Fruit fly (Drosophila melanogaster): Measurements from ENCODE around the gene ergic53.

ergic53 gene

dm6 chr3L:8549183-8549890 lies 14.6 kb downstream of the ergic53 start (continued):
- TF ChIP-seq slp2 (GFP tag; optimal IDR thresholded peaks at IDR 0.05) (peak; percentile 26), MBD-R2 (GFP tag; IDR thresholded peaks at IDR 0.05) (no peak; the same call in 1 of the 2 replicates), Xrp1 (GFP tag; IDR thresholded peaks at IDR 0.05) (peak; percentile 74), CG14710 (tag; optimal IDR thresholded peaks at IDR 0.05) (peak; percentile 69), NC2β (GFP tag; optimal IDR thresholded peaks at IDR 0.05) (no peak), fd102C (GFP tag; optimal IDR thresholded peaks at IDR 0.05) (peak; percentile 11), pnt (GFP tag; optimal IDR thresholded peaks at IDR 0.05) (peak; percentile 41), sr (GFP tag; IDR thresholded peaks at IDR 0.05) (no peak), p53 (GFP tag; optimal IDR thresholded peaks at IDR 0.05) (no peak), zen (tag; optimal IDR thresholded peaks at IDR 0.05) (peak; percentile 21), gsb (GFP tag; IDR thresholded peaks at IDR 0.05) (0 out of 2 replicates have a peak, but pooled peaks have one; percentile 7), ab (GFP tag; optimal IDR thresholded peaks at IDR 0.05) (no peak), CG10147 (GFP tag; optimal IDR thresholded peaks at IDR 0.05) (peak; percentile 15), Tbp (GFP tag; optimal IDR thresholded peaks at IDR 0.05) (no peak), CG12744 (GFP tag; optimal IDR thresholded peaks at IDR 0.05) (no peak), croc (GFP tag; conservative IDR thresholded peaks at IDR 0.05) (peak; percentile 48; the same call in 2 of the 3 replicates), HHEX (GFP tag; optimal IDR thresholded peaks at IDR 0.05) (peak; percentile 17), Lim3 (GFP tag; IDR thresholded peaks at IDR 0.05) (no peak), CG3407 (GFP tag; optimal IDR thresholded peaks at IDR 0.05) (peak; percentile 53), CG15073 (GFP tag; optimal IDR thresholded peaks at IDR 0.05) (no peak), dm (GFP tag; optimal IDR thresholded peaks at IDR 0.05) (no peak), gsb-n (tag; optimal IDR thresholded peaks at IDR 0.05) (peak; percentile 60), CG10959 (GFP tag; IDR thresholded peaks at IDR 0.05) (no peak), Max (GFP tag; optimal IDR thresholded peaks at IDR 0.05) (peak; percentile 32), fd64A (GFP tag; optimal IDR thresholded peaks at IDR 0.05) (peak; percentile 22), otp (GFP tag; IDR thresholded peaks at IDR 0.05) (peak; percentile 54; the same call in 1 of the 3 replicates), Dek (tag; optimal IDR thresholded peaks at IDR 0.05) (no peak), nerfin-1 (tag; optimal IDR thresholded peaks at IDR 0.05) (peak; percentile 31), exex (tag; optimal IDR thresholded peaks at IDR 0.05) (no peak), sens (GFP tag) (peak; percentile 95), gem (tag; optimal IDR thresholded peaks at IDR 0.05) (peak; percentile 76), nau (GFP tag; optimal IDR thresholded peaks at IDR 0.05) (peak; percentile 50), CG13296 (GFP tag; optimal IDR thresholded peaks at IDR 0.05) (peak; percentile 11), CG9932 (GFP tag; IDR thresholded peaks at IDR 0.05) (no peak), CG11696 (GFP tag; IDR thresholded peaks at IDR 0.05) (no peak), hb (GFP tag; IDR thresholded peaks at IDR 0.05; ENCODE audit: partially characterized antibody) (no peak), CG7963 (GFP tag; IDR thresholded peaks at IDR 0.05; ENCODE audit: partially characterized antibody) (no peak), CG13123 (GFP tag; optimal IDR thresholded peaks at IDR 0.05) (no peak), ttk (GFP tag; IDR thresholded peaks at IDR 0.05) (no peak), nmo (GFP tag; optimal IDR thresholded peaks at IDR 0.05) (peak; percentile 50), CG4404 (GFP tag; IDR thresholded peaks at IDR 0.05) (no peak), Vsx1 (GFP tag; optimal IDR thresholded peaks at IDR 0.05) (peak; percentile 67), grau (tag; optimal IDR thresholded peaks at IDR 0.05) (peak; percentile 59), CG5180 (GFP tag; optimal IDR thresholded peaks at IDR 0.05) (peak; percentile 38), wor (GFP tag; IDR thresholded peaks at IDR 0.05) (no peak), wdn (GFP tag; IDR thresholded peaks at IDR 0.05) (no peak), CG1792 (GFP tag; optimal IDR thresholded peaks at IDR 0.05) (no peak), Hand (GFP tag; optimal IDR thresholded peaks at IDR 0.05) (no peak), CG10267 (tag; optimal IDR thresholded peaks at IDR 0.05) (peak; percentile 57), Lpt (GFP tag; optimal IDR thresholded peaks at IDR 0.05) (no peak)

All from whole organism, embryonic.